Worm (Caenorhabditis elegans) whole organism, L3 larva: ENCODE measurements around the gene ifg-1.

ENCODE experiments used
- ama-1 ChIP-seq: fragments of 150-350 bp; optimal IDR thresholded peaks from 2 replicates; lab custom pipeline; 2018
- ceh-9 ChIP-seq: sonication (generic microtip); optimal IDR thresholded peaks from 2 replicates; lab custom pipeline; 2018; ENCODE audit warnings: missing biosample characterization, missing genetic modification characterization
- elt-3 ChIP-seq, 3 experiments: fragments of 150-350 bp in 1 of 3; sonication (generic microtip) in 2 of 3; optimal IDR thresholded peaks; 2 replicates in 2 of 3; 4 replicates in 1 of 3; lab custom pipeline; 2014 to 2017; ENCODE audit warnings: missing biosample characterization in 3 of 3, missing genetic modification characterization in 3 of 3
- nhr-25 ChIP-seq: sonication (generic microtip); optimal IDR thresholded peaks from 2 replicates; lab custom pipeline; 2017; ENCODE audit warnings: missing biosample characterization, missing genetic modification characterization
- nhr-77 ChIP-seq: fragments of 150-350 bp; optimal IDR thresholded peaks from 2 replicates; lab custom pipeline; 2014; ENCODE audit warnings: missing biosample characterization, missing genetic modification characterization
- snpc-4 ChIP-seq: fragments of 150-350 bp; optimal IDR thresholded peaks from 2 replicates; lab custom pipeline; 2014; ENCODE audit warnings: missing biosample characterization, missing genetic modification characterization
- tbx-2 ChIP-seq: sonication (generic microtip); optimal IDR thresholded peaks from 2 replicates; lab custom pipeline; 2016; ENCODE audit warnings: mild to moderate bottlenecking, missing genetic modification characterization, missing compliant biosample characterization

DNA sequence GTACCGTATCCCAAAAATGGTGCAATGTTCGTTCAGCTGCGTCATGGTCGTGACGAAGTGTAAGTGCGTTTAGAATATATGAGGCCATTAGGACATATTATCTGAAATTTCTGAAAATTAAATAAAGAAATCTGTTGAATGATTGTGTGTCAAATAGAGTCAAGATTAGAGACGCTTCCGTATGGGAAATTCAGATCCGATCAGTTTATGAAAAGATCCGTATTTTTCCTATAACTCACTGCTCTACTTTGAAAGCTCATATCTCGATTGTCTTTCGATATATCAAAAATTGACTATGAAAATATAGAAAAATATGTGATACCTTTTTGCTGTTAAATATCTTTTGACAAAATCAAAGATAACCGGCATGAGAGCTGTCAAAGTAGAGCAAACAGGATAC, 36.7 kb upstream of the ifg-1 start, which contains the start of gene T05C12.4:
- TF ChIP-seq snpc-4 (tag; lab: Kevin White, UChicago) (no peak), elt-3 (tag; optimal IDR thresholded peaks at IDR 0.05; lab: Kevin White, UChicago) (no peak), ama-1 (no peak), ceh-9 (no peak), nhr-77 (tag; lab: Kevin White, UChicago) (no peak), nhr-25 (tag; lab: Kevin White, UChicago) (no peak), tbx-2 (tag; lab: Kevin White, UChicago) (no peak)
